Fruit fly (Drosophila melanogaster): ENCODE measurements around the gene Pdk1.

The Pdk1 gene

dm6 chr3L:175949-176348 lies 46.7 kb downstream of the Pdk1 start, which contains the start of gene CG7049 (continued):
- TF ChIP-seq Spps (tag; optimal IDR thresholded peaks at IDR 0.05) (peak; percentile 2), D (optimal IDR thresholded peaks at IDR 0.05) (no peak), D (GFP tag; optimal IDR thresholded peaks at IDR 0.05) (no peak), CG14860 (GFP tag; IDR thresholded peaks at IDR 0.05; ENCODE audit: partially characterized antibody) (0 out of 3 replicates have a peak, but pooled peaks have one; percentile 5), CG4360 (GFP tag; IDR thresholded peaks at IDR 0.05) (no peak), dpn (GFP tag; optimal IDR thresholded peaks at IDR 0.05) (no peak), CG31224 (GFP tag; IDR thresholded peaks at IDR 0.05) (no peak), YL-1 (GFP tag; optimal IDR thresholded peaks at IDR 0.05) (peak; percentile 27), Antp (GFP tag; optimal IDR thresholded peaks at IDR 0.05) (no peak), CG3065 (GFP tag; optimal IDR thresholded peaks at IDR 0.05) (no peak), CG3163 (GFP tag; optimal IDR thresholded peaks at IDR 0.05) (no peak), btn (GFP tag; optimal IDR thresholded peaks at IDR 0.05) (no peak), Optix (GFP tag; IDR thresholded peaks at IDR 0.05) (no peak), kah (GFP tag; optimal IDR thresholded peaks at IDR 0.05) (no peak), pzg (GFP tag; optimal IDR thresholded peaks at IDR 0.05) (peak; percentile 50), h (optimal IDR thresholded peaks at IDR 0.05) (no peak), pfk (GFP tag; optimal IDR thresholded peaks at IDR 0.05) (no peak), CG10147 (GFP tag; optimal IDR thresholded peaks at IDR 0.05) (peak; percentile 14), sens (GFP tag) (peak; percentile 57), Oaz (GFP tag; IDR thresholded peaks at IDR 0.05) (no peak), shn (GFP tag; optimal IDR thresholded peaks at IDR 0.05) (no peak), Fer1 (GFP tag; optimal IDR thresholded peaks at IDR 0.05) (peak; percentile 3), Hr78 (GFP tag; optimal IDR thresholded peaks at IDR 0.05) (no peak), CG9797 (GFP tag; optimal IDR thresholded peaks at IDR 0.05) (peak; percentile 57), sim (GFP tag; IDR thresholded peaks at IDR 0.05) (no peak), phol (tag; optimal IDR thresholded peaks at IDR 0.05) (peak; percentile 25), CG14710 (tag; optimal IDR thresholded peaks at IDR 0.05) (peak; percentile 29), Lhr (GFP tag; optimal IDR thresholded peaks at IDR 0.05) (peak; percentile 72), CG3995 (GFP tag; optimal IDR thresholded peaks at IDR 0.05) (peak; percentile 79), hkb (optimal IDR thresholded peaks at IDR 0.05) (no peak), hkb (GFP tag; IDR thresholded peaks at IDR 0.05) (peak; percentile 42; the same call in 1 of the 2 replicates), CHES-1-like (GFP tag; optimal IDR thresholded peaks at IDR 0.05) (peak; percentile 4), MESR4 (GFP tag; optimal IDR thresholded peaks at IDR 0.05) (peak; percentile 63), tin (GFP tag; optimal IDR thresholded peaks at IDR 0.05) (no peak), PHDP (tag; optimal IDR thresholded peaks at IDR 0.05) (peak; percentile 12), trem (tag; optimal IDR thresholded peaks at IDR 0.05) (peak; percentile 28), MBD-R2 (GFP tag; IDR thresholded peaks at IDR 0.05) (peak; percentile 78), CG16779 (GFP tag; IDR thresholded peaks at IDR 0.05) (no peak), Dp (GFP tag; optimal IDR thresholded peaks at IDR 0.05) (peak; percentile 31), CG17361 (GFP tag; IDR thresholded peaks at IDR 0.05) (no peak), BEAF-32 (GFP tag; optimal IDR thresholded peaks at IDR 0.05) (peak; percentile 9), vvl (GFP tag; IDR thresholded peaks at IDR 0.05) (peak; percentile 33; the same call in 1 of the 2 replicates), Stat92E (GFP tag; optimal IDR thresholded peaks at IDR 0.05) (peak in 1 of 3 experiments; percentile 18), sc (optimal IDR thresholded peaks at IDR 0.05) (no peak), sc (GFP tag; optimal IDR thresholded peaks at IDR 0.05) (no peak), CG10321 (GFP tag; IDR thresholded peaks at IDR 0.05) (no peak), ranshi (GFP tag; IDR thresholded peaks at IDR 0.05) (no peak)

All from whole organism, embryonic.